Worm (Caenorhabditis elegans): ENCODE data around the gene M57.1.
A peak's percentile ranks its signal among the peaks of the same experiment; 100 is the strongest.

M57.1 gene

ce11 chrIV:3521710-3522109, 10.6 kb upstream of the M57.1 start:
- TF ChIP-seq nhr-6 (tag; optimal IDR thresholded peaks at IDR 0.05) (no peak), mbf-1 (tag; optimal IDR thresholded peaks at IDR 0.05) (no peak), lin-39 (tag; optimal IDR thresholded peaks at IDR 0.05) (no peak), unc-39 (tag; optimal IDR thresholded peaks at IDR 0.05) (no peak)

- TF ChIP-seq elt-1 (tag; optimal IDR thresholded peaks at IDR 0.05) (no peak), dmd-4 (tag; optimal IDR thresholded peaks at IDR 0.05) (no peak), unc-39 (tag; optimal IDR thresholded peaks at IDR 0.05) (no peak), nhr-77 (tag; optimal IDR thresholded peaks at IDR 0.05) (no peak), lin-11 (tag; optimal IDR thresholded peaks at IDR 0.05) (no peak), skn-1 (tag; optimal IDR thresholded peaks at IDR 0.05) (no peak), nhr-10 (tag; optimal IDR thresholded peaks at IDR 0.05) (no peak)
These were observed 8.8 kb upstream of the M57.1 start for ce11 chrIV:3523419-3523818.

DNA sequence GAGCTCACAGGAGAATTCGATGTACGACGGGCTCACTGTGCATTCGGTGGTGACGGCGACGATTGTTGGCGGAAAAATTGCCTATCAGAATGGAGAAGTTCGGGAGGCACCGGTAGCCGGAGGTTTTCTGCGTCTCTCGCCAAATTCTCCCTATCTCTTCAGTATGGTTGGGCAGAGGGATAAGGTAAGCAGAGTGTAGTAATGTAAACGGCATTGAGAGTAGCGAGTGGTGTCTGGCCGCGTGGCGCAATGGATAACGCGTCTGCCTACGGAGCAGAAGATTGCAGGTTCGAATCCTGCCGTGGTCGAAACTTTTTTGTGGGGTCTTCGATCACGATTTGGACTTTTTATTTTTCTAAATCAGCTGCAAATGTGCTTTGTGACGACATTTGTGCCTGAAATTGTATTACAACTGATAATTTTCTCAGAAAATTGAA, 7.7 kb upstream of the M57.1 start:
- TF ChIP-seq mdl-1 (tag; optimal IDR thresholded peaks at IDR 0.05) = no peak
- TF ChIP-seq crh-2 (tag; optimal IDR thresholded peaks at IDR 0.05) = peak; percentile 48
- peak; percentile 17 for TF ChIP-seq nhr-21 (tag; optimal IDR thresholded peaks at IDR 0.05)
- TF ChIP-seq aly-2 (tag; optimal IDR thresholded peaks at IDR 0.05) = no peak
- TF ChIP-seq skn-1 (tag; optimal IDR thresholded peaks at IDR 0.05) = no peak
- peak; percentile 55 for TF ChIP-seq Y55F3AM.14 (GFP tag; optimal IDR thresholded peaks at IDR 0.05)
- no peak for TF ChIP-seq lin-39 (tag; optimal IDR thresholded peaks at IDR 0.05)
- no peak for TF ChIP-seq nhr-237 (tag; optimal IDR thresholded peaks at IDR 0.05)
- TF ChIP-seq lsy-2 (tag; optimal IDR thresholded peaks at IDR 0.05) = peak in 1 of 2 experiments; percentile 51
- peak; percentile 44 for TF ChIP-seq lin-11 (tag; optimal IDR thresholded peaks at IDR 0.05)
- no peak for TF ChIP-seq mab-5 (tag; optimal IDR thresholded peaks at IDR 0.05)
- TF ChIP-seq nhr-23 (tag; optimal IDR thresholded peaks at IDR 0.05) = no peak
- no peak for TF ChIP-seq zag-1 (tag; optimal IDR thresholded peaks at IDR 0.05)
- peak; percentile 36 for TF ChIP-seq unc-55 (GFP tag; optimal IDR thresholded peaks at IDR 0.05)
- TF ChIP-seq elt-1 (tag; optimal IDR thresholded peaks at IDR 0.05) = no peak
- peak; percentile 43 for TF ChIP-seq sma-9 (GFP tag; optimal IDR thresholded peaks at IDR 0.05)
- TF ChIP-seq sma-9 (tag; optimal IDR thresholded peaks at IDR 0.05) = no peak
- TF ChIP-seq nhr-25 (tag; optimal IDR thresholded peaks at IDR 0.05) = no peak
- no peak for TF ChIP-seq fos-1 (tag; optimal IDR thresholded peaks at IDR 0.05)
- peak; percentile 37 for TF ChIP-seq sma-3 (GFP tag; optimal IDR thresholded peaks at IDR 0.05)
- no peak for TF ChIP-seq ztf-4 (tag; optimal IDR thresholded peaks at IDR 0.05)
- TF ChIP-seq nhr-6 (tag; optimal IDR thresholded peaks at IDR 0.05) = no peak
- TF ChIP-seq nhr-129 (tag; optimal IDR thresholded peaks at IDR 0.05) = peak; percentile 77
- peak; percentile 27 for TF ChIP-seq lin-13 (GFP tag; optimal IDR thresholded peaks at IDR 0.05)
- TF ChIP-seq ceh-16 (tag; optimal IDR thresholded peaks at IDR 0.05) = no peak
- peak; percentile 33 for TF ChIP-seq gmeb-1 (tag; optimal IDR thresholded peaks at IDR 0.05)
- peak; percentile 51 for TF ChIP-seq C34F6.9 (tag; optimal IDR thresholded peaks at IDR 0.05)
- TF ChIP-seq F13H6.1 (tag; optimal IDR thresholded peaks at IDR 0.05) = peak; percentile 39
- no peak for TF ChIP-seq dmd-4 (tag; optimal IDR thresholded peaks at IDR 0.05)

DNA sequence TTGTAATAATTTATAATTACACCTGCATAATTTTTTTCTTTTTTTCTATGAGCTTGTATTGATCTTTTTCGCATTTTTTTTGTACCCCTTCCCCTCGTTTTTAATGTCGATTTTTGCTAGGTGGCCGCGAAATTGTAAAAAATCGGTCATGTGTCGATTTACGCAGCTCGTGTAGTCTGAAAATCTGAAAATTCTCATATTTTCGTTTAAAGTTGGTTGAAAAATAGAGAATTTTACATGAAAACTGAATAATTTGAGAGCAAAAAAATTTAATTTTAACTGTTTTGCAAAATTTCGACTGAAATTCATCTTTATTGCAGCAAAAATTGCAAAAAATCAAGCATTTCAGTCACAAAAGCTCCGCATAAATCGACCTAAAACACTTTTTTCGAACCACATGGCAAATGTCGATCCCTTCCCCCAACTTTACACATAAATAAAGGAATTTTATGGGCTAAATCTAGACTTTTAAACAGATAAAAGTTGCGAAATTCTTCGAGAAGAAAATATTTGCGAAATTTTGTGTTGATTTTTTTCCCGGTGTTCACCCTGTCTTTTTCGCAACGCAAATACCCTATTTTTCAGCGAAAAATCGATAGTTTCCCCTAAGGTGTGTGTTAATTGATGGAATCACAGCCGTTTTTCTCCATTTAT, 6.0 kb upstream of the M57.1 start:
- TF ChIP-seq elt-3 (tag; optimal IDR thresholded peaks at IDR 0.05) (no peak), alr-1 (tag; optimal IDR thresholded peaks at IDR 0.05) (no peak), unc-55 (GFP tag; optimal IDR thresholded peaks at IDR 0.05) (peak; percentile 6), elt-1 (tag; optimal IDR thresholded peaks at IDR 0.05) (no peak), egl-27 (tag; optimal IDR thresholded peaks at IDR 0.05) (no peak), mdl-1 (tag; optimal IDR thresholded peaks at IDR 0.05) (no peak), unc-39 (tag; optimal IDR thresholded peaks at IDR 0.05) (no peak), lsy-2 (tag; optimal IDR thresholded peaks at IDR 0.05) (peak in 1 of 2 experiments; percentile 8)
